Worm (Caenorhabditis elegans): ENCODE data around the gene toca-2.

The toca-2 gene

ce11 chrIII:13721066-13721465 is 34.6 kb upstream of the toca-2 start (continued):
- no peak for TF ChIP-seq saeg-2 (GFP tag; IDR thresholded peaks at IDR 0.05)
- peak; percentile 11 for TF ChIP-seq mxl-3 (GFP tag; optimal IDR thresholded peaks at IDR 0.05)
- no peak for TF ChIP-seq nhr-48 (tag; optimal IDR thresholded peaks at IDR 0.05)
- no peak for TF ChIP-seq zfp-3 (GFP tag; conservative IDR thresholded peaks at IDR 0.05)

- TF ChIP-seq php-3 (GFP tag; IDR thresholded peaks at IDR 0.05) (0 out of 2 replicates have a peak, but pooled peaks have one; percentile 7), ama-1 (optimal IDR thresholded peaks at IDR 0.05) (no peak), snpc-1.2 (GFP tag; IDR thresholded peaks at IDR 0.05) (no peak), cey-2 (tag; optimal IDR thresholded peaks at IDR 0.05; ENCODE audit: borderline replicate concordance, insufficient read depth) (no peak), set-16 (GFP tag; IDR thresholded peaks at IDR 0.05) (no peak), T20F7.1 (GFP tag; optimal IDR thresholded peaks at IDR 0.05) (peak; percentile 5), jun-1 (tag; optimal IDR thresholded peaks at IDR 0.05) (no peak), zag-1 (tag; optimal IDR thresholded peaks at IDR 0.05) (no peak), spr-1 (tag; optimal IDR thresholded peaks at IDR 0.05) (no peak), F26F4.8 (GFP tag; conservative IDR thresholded peaks at IDR 0.05) (no peak), daf-12 (tag; optimal IDR thresholded peaks at IDR 0.05) (no peak), ceh-62 (tag; optimal IDR thresholded peaks at IDR 0.05) (no peak), aha-1 (tag) (peak; percentile 91)
These were observed 33.8 kb upstream of the toca-2 start for ce11 chrIII:13721944-13722343.

ce11 chrIII:13722387-13723122 is 33.1 kb upstream of the toca-2 start:
- TF ChIP-seq lin-39 (tag; optimal IDR thresholded peaks at IDR 0.05): no peak
- no peak for TF ChIP-seq php-3 (GFP tag; IDR thresholded peaks at IDR 0.05)
- peak in 1 of 2 experiments; percentile 54 for TF ChIP-seq unc-62 (GFP tag; optimal IDR thresholded peaks at IDR 0.05 in 1 of 2)
- no peak for TF ChIP-seq unc-62 (tag; optimal IDR thresholded peaks at IDR 0.05)
- no peak for TF ChIP-seq hmg-1.1 (GFP tag; IDR thresholded peaks at IDR 0.05)
- no peak for TF ChIP-seq skn-1 (tag; optimal IDR thresholded peaks at IDR 0.05)
- no peak for TF ChIP-seq ces-1 (GFP tag; optimal IDR thresholded peaks at IDR 0.05)
- TF ChIP-seq nhr-77 (tag; optimal IDR thresholded peaks at IDR 0.05): no peak
- TF ChIP-seq tag-97 (GFP tag; IDR thresholded peaks at IDR 0.05): 0 out of 2 replicates have a peak, but pooled peaks have one; percentile 36
- TF ChIP-seq T26A8.4 (GFP tag; IDR thresholded peaks at IDR 0.05): no peak
- TF ChIP-seq ztf-7 (tag; optimal IDR thresholded peaks at IDR 0.05): no peak
- no peak for TF ChIP-seq ceh-62 (tag; optimal IDR thresholded peaks at IDR 0.05)
- TF ChIP-seq zip-2 (tag; optimal IDR thresholded peaks at IDR 0.05): no peak
- TF ChIP-seq ztf-11 (tag; optimal IDR thresholded peaks at IDR 0.05): no peak
- TF ChIP-seq hlh-30 (tag; optimal IDR thresholded peaks at IDR 0.05; ENCODE audit: insufficient read depth): peak; percentile 18
- peak; percentile 37 for TF ChIP-seq sdz-12 (GFP tag; optimal IDR thresholded peaks at IDR 0.05)
- no peak for TF ChIP-seq dve-1 (tag; optimal IDR thresholded peaks at IDR 0.05; ENCODE audit: insufficient read depth)
- TF ChIP-seq set-16 (GFP tag; IDR thresholded peaks at IDR 0.05): peak; percentile 18; the same call in 1 of the 2 replicates
- no peak for TF ChIP-seq F37D6.2 (tag; optimal IDR thresholded peaks at IDR 0.05)
- TF ChIP-seq egl-43 (GFP tag; IDR thresholded peaks at IDR 0.05): 0 out of 2 replicates have a peak, but pooled peaks have one; percentile 51
- peak; percentile 42; the same call in 1 of the 2 replicates for TF ChIP-seq nhr-42 (GFP tag; IDR thresholded peaks at IDR 0.05)
- TF ChIP-seq dmd-8 (GFP tag; IDR thresholded peaks at IDR 0.05): no peak
- TF ChIP-seq ZK337.2 (GFP tag; IDR thresholded peaks at IDR 0.05): 0 out of 2 replicates have a peak, but pooled peaks have one; percentile 4
- TF ChIP-seq aha-1 (tag): peak; percentile 36
- TF ChIP-seq vab-7 (GFP tag; IDR thresholded peaks at IDR 0.05): no peak
- no peak for TF ChIP-seq lsy-2 (tag; optimal IDR thresholded peaks at IDR 0.05)
- no peak for TF ChIP-seq F10B5.3 (tag; optimal IDR thresholded peaks at IDR 0.05)
- TF ChIP-seq hif-1 (tag; optimal IDR thresholded peaks at IDR 0.05): no peak
- TF ChIP-seq ceh-32 (tag; optimal IDR thresholded peaks at IDR 0.05; ENCODE audit: poor library complexity): no peak
- TF ChIP-seq fkh-10 (GFP tag; optimal IDR thresholded peaks at IDR 0.05): no peak
- TF ChIP-seq nhr-102 (tag; optimal IDR thresholded peaks at IDR 0.05): no peak

All from whole organism, L4 larva.